Worm (Caenorhabditis elegans) whole organism, late embryonic: ENCODE results near the gene C25A8.1.

Experiments
- ama-1 ChIP-seq: fragments of 150-350 bp; optimal IDR thresholded peaks from 2 replicates; lab custom pipeline; 2014
- ceh-6 ChIP-seq: fragments of 200-800 bp; sonication (Bioruptor generic); optimal IDR thresholded peaks from 2 replicates; lab custom pipeline; 2018; ENCODE audit warnings: mild to moderate bottlenecking, missing genetic modification characterization, missing compliant biosample characterization
- elt-2 ChIP-seq: sonication (generic microtip); optimal IDR thresholded peaks from 2 replicates; lab custom pipeline; 2016; ENCODE audit warnings: missing genetic modification reagents, missing genetic modification characterization, missing compliant biosample characterization
- ztf-16 ChIP-seq: sonication (generic microtip); optimal IDR thresholded peaks from 2 replicates; lab custom pipeline; 2017; ENCODE audit warnings: missing genetic modification characterization, missing compliant biosample characterization

- TF ChIP-seq ceh-6 (GFP tag; lab: Kevin White, UChicago) (no peak), ztf-16 (no peak), ama-1 (no peak), elt-2 (tag; lab: Kevin White, UChicago) (no peak)
Observed at ce11 chrIV:6978625-6979024, 32.3 kb upstream of the C25A8.1 start.
